Worm (Caenorhabditis elegans) whole organism, L3 larva: ENCODE results near the gene F53A9.8.

ENCODE experiments used
- R02D3.7 ChIP-seq: fragments of 150-350 bp; optimal IDR thresholded peaks from 2 replicates; lab custom pipeline; 2014; ENCODE audit warnings: missing biosample characterization, missing genetic modification characterization
- ama-1 ChIP-seq: fragments of 150-350 bp; optimal IDR thresholded peaks from 2 replicates; lab custom pipeline; 2018
- ceh-16 ChIP-seq: sonication (generic microtip); optimal IDR thresholded peaks from 2 replicates; lab custom pipeline; 2017; ENCODE audit warnings: missing biosample characterization, missing genetic modification characterization
- ceh-28 ChIP-seq: fragments of 150-350 bp; optimal IDR thresholded peaks from 2 replicates; lab custom pipeline; 2014; ENCODE audit warnings: missing biosample characterization, missing genetic modification reagents, missing genetic modification characterization
- ceh-9 ChIP-seq: sonication (generic microtip); optimal IDR thresholded peaks from 2 replicates; lab custom pipeline; 2018; ENCODE audit warnings: missing biosample characterization, missing genetic modification characterization
- egl-27 ChIP-seq: sonication (generic microtip); optimal IDR thresholded peaks from 4 replicates; lab custom pipeline; 2017; ENCODE audit warnings: missing biosample characterization, missing genetic modification reagents, missing genetic modification characterization
- egl-5 ChIP-seq: fragments of 150-350 bp; optimal IDR thresholded peaks from 2 replicates; lab custom pipeline; 2017; ENCODE audit warnings: missing biosample characterization, missing genetic modification reagents, missing genetic modification characterization, inconsistent platforms
- elt-1 ChIP-seq: fragments of 150-350 bp; optimal IDR thresholded peaks from 2 replicates; lab custom pipeline; 2014; ENCODE audit warnings: missing biosample characterization, missing genetic modification characterization
- elt-2 ChIP-seq: sonication (generic microtip); optimal IDR thresholded peaks from 2 replicates; lab custom pipeline; 2016; ENCODE audit warnings: missing genetic modification reagents, mild to moderate bottlenecking, missing genetic modification characterization, missing compliant biosample characterization
- elt-3 ChIP-seq, 3 experiments: fragments of 150-350 bp in 1 of 3; sonication (generic microtip) in 2 of 3; optimal IDR thresholded peaks; 2 replicates in 2 of 3; 4 replicates in 1 of 3; lab custom pipeline; 2014 to 2017; ENCODE audit warnings: missing biosample characterization in 3 of 3, missing genetic modification characterization in 3 of 3
- eor-1 ChIP-seq, 2 experiments: fragments of 150-350 bp; optimal IDR thresholded peaks; 2 replicates each; lab custom pipeline; 2014 to 2018; ENCODE audit warnings: missing biosample characterization in 2 of 2, missing genetic modification characterization in 2 of 2
- fkh-10 ChIP-seq: sonication (generic microtip); optimal IDR thresholded peaks from 2 replicates; lab custom pipeline; 2017; ENCODE audit warnings: missing biosample characterization, missing genetic modification reagents, missing genetic modification characterization
- fkh-2 ChIP-seq: fragments of 150-350 bp; optimal IDR thresholded peaks from 2 replicates; lab custom pipeline; 2014; ENCODE audit warnings: missing biosample characterization, missing genetic modification reagents, missing genetic modification characterization
- fos-1 ChIP-seq: fragments of 150-350 bp; optimal IDR thresholded peaks from 2 replicates; lab custom pipeline; 2014; ENCODE audit warnings: missing biosample characterization, missing genetic modification characterization
- hmg-11 ChIP-seq: sonication (generic microtip); optimal IDR thresholded peaks from 2 replicates; lab custom pipeline; 2016; ENCODE audit warnings: missing genetic modification characterization, missing compliant biosample characterization
- jun-1 ChIP-seq: fragments of 150-350 bp; optimal IDR thresholded peaks from 2 replicates; lab custom pipeline; 2014; ENCODE audit warnings: missing biosample characterization, missing genetic modification reagents, missing genetic modification characterization
- lin-15B ChIP-seq: fragments of 150-350 bp; optimal IDR thresholded peaks from 2 replicates; lab custom pipeline; 2014; ENCODE audit warnings: missing biosample characterization, missing genetic modification characterization
- lin-39 ChIP-seq: fragments of 150-350 bp; optimal IDR thresholded peaks from 2 replicates; lab custom pipeline; 2018; ENCODE audit warnings: missing biosample characterization, missing genetic modification reagents, missing genetic modification characterization
- mdl-1 ChIP-seq: fragments of 150-350 bp; optimal IDR thresholded peaks from 2 replicates; lab custom pipeline; 2014; ENCODE audit warnings: missing biosample characterization, missing genetic modification characterization
- mml-1 ChIP-seq: fragments of 150-350 bp; sonication (generic microtip); optimal IDR thresholded peaks from 3 replicates; lab custom pipeline; 2014; ENCODE audit warnings: missing biosample characterization, missing genetic modification characterization
- nfya-1 ChIP-seq: sonication (generic microtip); optimal IDR thresholded peaks from 2 replicates; lab custom pipeline; 2017; ENCODE audit warnings: missing genetic modification characterization, mild to moderate bottlenecking, missing compliant biosample characterization, antibody characterized with exemption, moderate library complexity; ENCODE audit not compliant: insufficient read depth
- nhr-11 ChIP-seq: fragments of 150-350 bp; optimal IDR thresholded peaks from 2 replicates; lab custom pipeline; 2014; ENCODE audit warnings: missing biosample characterization, missing genetic modification characterization
- nhr-12 ChIP-seq: fragments of 150-350 bp; optimal IDR thresholded peaks from 2 replicates; lab custom pipeline; 2014; ENCODE audit warnings: missing biosample characterization, missing genetic modification characterization
- nhr-23 ChIP-seq: fragments of 150-350 bp; optimal IDR thresholded peaks from 2 replicates; lab custom pipeline; 2014; ENCODE audit warnings: missing biosample characterization, missing genetic modification reagents, missing genetic modification characterization
- nhr-25 ChIP-seq: sonication (generic microtip); optimal IDR thresholded peaks from 2 replicates; lab custom pipeline; 2017; ENCODE audit warnings: missing biosample characterization, missing genetic modification characterization
- nhr-28 ChIP-seq: fragments of 150-350 bp; optimal IDR thresholded peaks from 2 replicates; lab custom pipeline; 2014; ENCODE audit warnings: missing biosample characterization, missing genetic modification characterization
- nhr-43 ChIP-seq: sonication (generic microtip); optimal IDR thresholded peaks from 2 replicates; lab custom pipeline; 2016; ENCODE audit warnings: mild to moderate bottlenecking, missing genetic modification characterization, missing compliant biosample characterization; ENCODE audit not compliant: poor library complexity, severe bottlenecking
- nhr-67 ChIP-seq: fragments of 150-350 bp; optimal IDR thresholded peaks from 2 replicates; lab custom pipeline; 2014; ENCODE audit warnings: missing biosample characterization, missing genetic modification characterization
- nhr-76 ChIP-seq: fragments of 150-350 bp; sonication (generic microtip); optimal IDR thresholded peaks from 5 replicates; lab custom pipeline; 2014; ENCODE audit warnings: missing biosample characterization, missing genetic modification characterization
- nhr-77 ChIP-seq: fragments of 150-350 bp; optimal IDR thresholded peaks from 2 replicates; lab custom pipeline; 2014; ENCODE audit warnings: missing biosample characterization, missing genetic modification characterization
- pha-4 ChIP-seq: fragments of 150-350 bp; optimal IDR thresholded peaks from 2 replicates; lab custom pipeline; 2014; ENCODE audit warnings: missing biosample characterization, missing genetic modification reagents, missing genetic modification characterization
- sea-2 ChIP-seq: fragments of 150-350 bp; sonication (generic microtip); optimal IDR thresholded peaks from 4 replicates; lab custom pipeline; 2014; ENCODE audit warnings: missing biosample characterization, missing genetic modification reagents, missing genetic modification characterization
- skn-1 ChIP-seq: fragments of 150-350 bp; optimal IDR thresholded peaks from 2 replicates; lab custom pipeline; 2014; ENCODE audit warnings: missing biosample characterization, missing genetic modification characterization
- snpc-4 ChIP-seq: fragments of 150-350 bp; optimal IDR thresholded peaks from 2 replicates; lab custom pipeline; 2014; ENCODE audit warnings: missing biosample characterization, missing genetic modification characterization
- tbx-2 ChIP-seq: sonication (generic microtip); optimal IDR thresholded peaks from 2 replicates; lab custom pipeline; 2016; ENCODE audit warnings: mild to moderate bottlenecking, missing genetic modification characterization, missing compliant biosample characterization
- unc-39 ChIP-seq: sonication (generic microtip); optimal IDR thresholded peaks from 4 replicates; lab custom pipeline; 2017; ENCODE audit warnings: missing biosample characterization, missing genetic modification characterization
- unc-62 ChIP-seq: fragments of 150-350 bp; sonication (generic microtip); optimal IDR thresholded peaks from 4 replicates; lab custom pipeline; 2014; ENCODE audit warnings: missing biosample characterization, missing genetic modification reagents, missing genetic modification characterization
- zag-1 ChIP-seq: fragments of 150-350 bp; optimal IDR thresholded peaks from 2 replicates; lab custom pipeline; 2014; ENCODE audit warnings: missing biosample characterization, missing genetic modification characterization
- ztf-4 ChIP-seq: fragments of 150-350 bp; optimal IDR thresholded peaks from 2 replicates; lab custom pipeline; 2014; ENCODE audit warnings: missing biosample characterization, missing genetic modification characterization

The F53A9.8 gene

ce11 chrX:8723840-8724239 lies 5.1 kb upstream of the F53A9.8 start:
- TF ChIP-seq nhr-67 (tag; lab: Kevin White, UChicago) (no peak), nhr-12 (no peak), tbx-2 (tag; lab: Kevin White, UChicago) (no peak), nhr-77 (tag; lab: Kevin White, UChicago) (no peak), lin-15B (tag; lab: Kevin White, UChicago) (no peak), unc-62 (GFP tag; lab: Kevin White, UChicago) (no peak), egl-5 (tag; lab: Kevin White, UChicago) (no peak), fkh-2 (tag; lab: Kevin White, UChicago) (peak; percentile 30), ceh-16 (tag; lab: Kevin White, UChicago) (no peak), eor-1 (tag; optimal IDR thresholded peaks at IDR 0.05; lab: Kevin White, UChicago) (no peak), ceh-9 (tag; lab: Kevin White, UChicago) (no peak), nfya-1 (peak; percentile 49), fos-1 (tag; lab: Kevin White, UChicago) (no peak), ceh-28 (tag; lab: Kevin White, UChicago) (no peak), fkh-10 (GFP tag; lab: Kevin White, UChicago) (no peak), ztf-4 (tag; lab: Kevin White, UChicago) (no peak), mml-1 (tag; lab: Kevin White, UChicago) (no peak), nhr-11 (peak; percentile 56), skn-1 (tag; lab: Kevin White, UChicago) (no peak), snpc-4 (tag; lab: Kevin White, UChicago) (peak; percentile 26), elt-3 (tag; optimal IDR thresholded peaks at IDR 0.05; lab: Kevin White, UChicago) (no peak), pha-4 (tag; lab: Kevin White, UChicago) (no peak), unc-39 (no peak), ama-1 (lab: Kevin White, UChicago) (no peak), jun-1 (tag; lab: Kevin White, UChicago) (no peak), zag-1 (tag; lab: Kevin White, UChicago) (no peak), sea-2 (GFP tag; lab: Kevin White, UChicago) (no peak), lin-39 (no peak), elt-1 (tag; lab: Kevin White, UChicago) (no peak), hmg-11 (tag; lab: Kevin White, UChicago) (no peak)

- TF ChIP-seq nhr-11 (no peak), nhr-25 (tag; lab: Kevin White, UChicago) (no peak), nhr-43 (no peak), nfya-1 (no peak), ceh-9 (tag; lab: Kevin White, UChicago) (no peak), lin-15B (tag; lab: Kevin White, UChicago) (no peak), nhr-67 (tag; lab: Kevin White, UChicago) (no peak)
These were observed 4.5 kb upstream of the F53A9.8 start, which contains the start of gene tnt-2 for ce11 chrX:8723127-8723600. Gene tnt-2 (minus strand): TSS chrX:8723550.

- TF ChIP-seq sea-2 (GFP tag; lab: Kevin White, UChicago), result no peak
- peak; percentile 91 for TF ChIP-seq pha-4 (tag; lab: Kevin White, UChicago)
- no peak for TF ChIP-seq nhr-12
- no peak for TF ChIP-seq zag-1 (tag; lab: Kevin White, UChicago)
- TF ChIP-seq lin-15B (tag; lab: Kevin White, UChicago), result no peak
These were observed 2.6 kb upstream of the F53A9.8 start for ce11 chrX:8721273-8721672.

ce11 chrX:8720658-8721057 lies 2.0 kb upstream of the F53A9.8 start, which contains the start of gene F53A9.9:
Gene F53A9.9 (minus strand): TSS chrX:8720758.
- TF ChIP-seq sea-2 (GFP tag; lab: Kevin White, UChicago) (no peak), nhr-76 (tag; lab: Kevin White, UChicago) (no peak), egl-27 (tag; lab: Kevin White, UChicago) (no peak), fkh-10 (GFP tag; lab: Kevin White, UChicago) (no peak), nhr-28 (tag; lab: Kevin White, UChicago) (no peak), R02D3.7 (tag; lab: Kevin White, UChicago) (no peak), mdl-1 (tag; lab: Kevin White, UChicago) (no peak), nhr-43 (no peak), nhr-23 (tag; lab: Kevin White, UChicago) (no peak), elt-2 (tag; lab: Kevin White, UChicago) (no peak), jun-1 (tag; lab: Kevin White, UChicago) (no peak), zag-1 (tag; lab: Kevin White, UChicago) (no peak), snpc-4 (tag; lab: Kevin White, UChicago) (no peak), ztf-4 (tag; lab: Kevin White, UChicago) (no peak), fkh-2 (tag; lab: Kevin White, UChicago) (no peak), ceh-16 (tag; lab: Kevin White, UChicago) (no peak), tbx-2 (tag; lab: Kevin White, UChicago) (no peak)
